Fruit fly (Drosophila melanogaster) whole organism, embryonic: ENCODE results near the gene CG14402.

Experiments used
- BtbVII ChIP-seq: fragments of 200-800 bp; sonication (Bioruptor generic); optimal IDR thresholded peaks from 3 replicates; lab custom pipeline; 2017; ENCODE audit warnings: missing biosample characterization, mild to moderate bottlenecking, missing genetic modification characterization
- CG11696 ChIP-seq: fragments of 200-800 bp; sonication (Bioruptor generic); IDR thresholded peaks from 2 replicates; pipeline ENCODE4 v1.3.6; 2022; ENCODE audit warnings: missing biosample characterization, missing genetic modification characterization
- CG13123 ChIP-seq: fragments of 200-800 bp; sonication (Bioruptor generic); optimal IDR thresholded peaks from 2 replicates; lab custom pipeline; 2016; ENCODE audit warnings: missing biosample characterization, missing genetic modification characterization
- CG13287 ChIP-seq: fragments of 200-800 bp; sonication (Bioruptor generic); IDR thresholded peaks from 2 replicates; pipeline ENCODE4 v1.3.6; 2022; ENCODE audit warnings: missing biosample characterization, missing genetic modification characterization; ENCODE audit not compliant: partially characterized antibody
- CG13296 ChIP-seq: fragments of 200-800 bp; sonication (Bioruptor generic); optimal IDR thresholded peaks from 3 replicates; lab custom pipeline; 2018; ENCODE audit warnings: missing biosample characterization, mild to moderate bottlenecking, missing genetic modification characterization
- CG15269 ChIP-seq: fragments of 200-800 bp; sonication (Bioruptor generic); optimal IDR thresholded peaks from 2 replicates; lab custom pipeline; 2018; ENCODE audit warnings: missing biosample characterization, mild to moderate bottlenecking, missing genetic modification characterization, moderate library complexity
- CG15514 ChIP-seq: fragments of 200-800 bp; sonication (Bioruptor generic); optimal IDR thresholded peaks from 3 replicates; lab custom pipeline; 2017; ENCODE audit warnings: missing biosample characterization, missing genetic modification characterization, mild to moderate bottlenecking, moderate library complexity, missing genetic modification reagents
- CG15601 ChIP-seq: fragments of 200-800 bp; sonication (Bioruptor generic); optimal IDR thresholded peaks from 3 replicates; lab custom pipeline; 2019; ENCODE audit warnings: missing biosample characterization, mild to moderate bottlenecking, missing genetic modification characterization, moderate library complexity
- CG17359 ChIP-seq: fragments of 200-800 bp; sonication (Bioruptor generic); optimal IDR thresholded peaks from 3 replicates; lab custom pipeline; 2018; ENCODE audit warnings: missing biosample characterization, mild to moderate bottlenecking, missing genetic modification characterization, moderate library complexity
- CG17385 ChIP-seq: fragments of 200-800 bp; sonication (Bioruptor generic); optimal IDR thresholded peaks from 3 replicates; lab custom pipeline; 2018; ENCODE audit warnings: missing biosample characterization, mild to moderate bottlenecking, missing genetic modification characterization
- CG2678 ChIP-seq: fragments of 200-800 bp; sonication (Bioruptor generic); optimal IDR thresholded peaks from 3 replicates; lab custom pipeline; 2019; ENCODE audit warnings: missing biosample characterization, mild to moderate bottlenecking, missing genetic modification characterization, moderate library complexity
- CG3163 ChIP-seq: fragments of 200-800 bp; sonication (Bioruptor generic); optimal IDR thresholded peaks from 3 replicates; lab custom pipeline; 2016; ENCODE audit warnings: missing biosample characterization, missing genetic modification characterization
- CG32532 ChIP-seq: fragments of 200-800 bp; sonication (Bioruptor generic); IDR thresholded peaks from 2 replicates; pipeline ENCODE4 v1.3.6; 2022; ENCODE audit warnings: missing biosample characterization, missing genetic modification characterization
- CG3281 ChIP-seq: fragments of 200-800 bp; sonication (Bioruptor generic); optimal IDR thresholded peaks from 3 replicates; lab custom pipeline; 2017; ENCODE audit warnings: missing biosample characterization, mild to moderate bottlenecking, missing genetic modification characterization
- CG33557 ChIP-seq: fragments of 200-800 bp; sonication (Bioruptor generic); optimal IDR thresholded peaks from 2 replicates; lab custom pipeline; 2019; ENCODE audit warnings: missing biosample characterization, mild to moderate bottlenecking, missing genetic modification characterization, moderate library complexity
- CG34224 ChIP-seq: fragments of 200-800 bp; sonication (Bioruptor generic); IDR thresholded peaks from 3 replicates; pipeline ENCODE4 v1.3.6; 2022; ENCODE audit warnings: missing biosample characterization, missing genetic modification characterization; ENCODE audit not compliant: partially characterized antibody
- CG34376 ChIP-seq: fragments of 200-800 bp; sonication (Bioruptor generic); optimal IDR thresholded peaks from 2 replicates; lab custom pipeline; 2018; ENCODE audit warnings: missing biosample characterization, mild to moderate bottlenecking, missing genetic modification characterization
- CG42726 ChIP-seq: fragments of 200-800 bp; sonication (Bioruptor generic); IDR thresholded peaks from 2 replicates; pipeline ENCODE4 v1.3.6; 2022; ENCODE audit warnings: missing biosample characterization, missing genetic modification characterization; ENCODE audit not compliant: partially characterized antibody
- CG4282 ChIP-seq: fragments of 200-800 bp; sonication (Bioruptor generic); optimal IDR thresholded peaks from 2 replicates; lab custom pipeline; 2016; ENCODE audit warnings: missing biosample characterization, missing genetic modification characterization
- CG4707 ChIP-seq: fragments of 200-800 bp; sonication (Bioruptor generic); optimal IDR thresholded peaks from 2 replicates; lab custom pipeline; 2018; ENCODE audit warnings: missing biosample characterization, mild to moderate bottlenecking, missing genetic modification characterization, moderate library complexity
- CG5180 ChIP-seq: fragments of 200-800 bp; sonication (Bioruptor generic); optimal IDR thresholded peaks from 3 replicates; lab custom pipeline; 2017; ENCODE audit warnings: missing biosample characterization, missing genetic modification characterization, mild to moderate bottlenecking, moderate library complexity, missing genetic modification reagents
- CG8290 ChIP-seq, 3 experiments: fragments of 200-800 bp; sonication (Bioruptor generic); optimal IDR thresholded peaks; 2 replicates each; lab custom pipeline; 2016 to 2019; ENCODE audit warnings: missing biosample characterization in 3 of 3, missing genetic modification characterization in 3 of 3, mild to moderate bottlenecking in 2 of 3, moderate library complexity in 1 of 3
- D19A ChIP-seq: fragments of 200-800 bp; optimal IDR thresholded peaks from 3 replicates; lab custom pipeline; 2019; ENCODE audit warnings: missing biosample characterization, mild to moderate bottlenecking, missing genetic modification characterization, moderate library complexity
- Fer1 ChIP-seq: fragments of 200-800 bp; sonication (Bioruptor generic); optimal IDR thresholded peaks from 2 replicates; lab custom pipeline; 2017; ENCODE audit warnings: missing biosample characterization, mild to moderate bottlenecking, missing genetic modification characterization
- HLH54F ChIP-seq: fragments of 200-800 bp; sonication (Bioruptor generic); optimal IDR thresholded peaks from 3 replicates; lab custom pipeline; 2016; ENCODE audit warnings: missing biosample characterization, missing genetic modification characterization
- HmgZ ChIP-seq: fragments of 200-800 bp; sonication (Bioruptor generic); optimal IDR thresholded peaks from 2 replicates; lab custom pipeline; 2018; ENCODE audit warnings: missing biosample characterization, mild to moderate bottlenecking, missing genetic modification characterization
- Hr78 ChIP-seq, 2 experiments: fragments of 200-800 bp in 1 of 2; fragments of >200 bp in 1 of 2; sonication (Bioruptor generic) in 1 of 2; optimal IDR thresholded peaks; 2 replicates each; lab custom pipeline; 2017 to 2019; ENCODE audit warnings: missing biosample characterization in 2 of 2, missing genetic modification characterization in 2 of 2, mild to moderate bottlenecking in 1 of 2, moderate library complexity in 1 of 2
- Jarid2 ChIP-seq: fragments of 200-800 bp; sonication (Bioruptor generic); optimal IDR thresholded peaks from 3 replicates; lab custom pipeline; 2017; ENCODE audit warnings: mild to moderate bottlenecking, missing biosample characterization, missing genetic modification reagents, missing genetic modification characterization
- MESR4 ChIP-seq: fragments of 200-800 bp; sonication (Bioruptor generic); optimal IDR thresholded peaks from 2 replicates; lab custom pipeline; 2018; ENCODE audit warnings: missing biosample characterization, mild to moderate bottlenecking, missing genetic modification characterization, moderate library complexity
- Max ChIP-seq: fragments of 200-800 bp; sonication (Bioruptor generic); optimal IDR thresholded peaks from 2 replicates; lab custom pipeline; 2016; ENCODE audit warnings: missing biosample characterization, mild to moderate bottlenecking, missing genetic modification characterization
- Med ChIP-seq: fragments of 200-800 bp; sonication (Bioruptor generic); peaks from one replicate; lab custom pipeline; 2016; ENCODE audit warnings: missing biosample characterization, missing genetic modification characterization, mild to moderate bottlenecking, inconsistent platforms, moderate library complexity
- NFAT ChIP-seq: fragments of 200-800 bp; sonication (Bioruptor generic); IDR thresholded peaks from 2 replicates; pipeline ENCODE4 v1.3.6; 2022; ENCODE audit warnings: missing biosample characterization, missing genetic modification characterization
- Nf-YC ChIP-seq: fragments of 200-800 bp; optimal IDR thresholded peaks from 3 replicates; lab custom pipeline; 2019; ENCODE audit warnings: missing biosample characterization, mild to moderate bottlenecking, missing genetic modification characterization, moderate library complexity
- Pdp1 ChIP-seq, 2 experiments: fragments of 200-800 bp; sonication (Bioruptor generic); optimal IDR thresholded peaks; 3 replicates each; lab custom pipeline; 2016; ENCODE audit warnings: missing biosample characterization in 2 of 2, missing genetic modification characterization in 2 of 2, mild to moderate bottlenecking in 1 of 2, moderate library complexity in 1 of 2
- Rfx ChIP-seq: fragments of 200-800 bp; sonication (Bioruptor generic); IDR thresholded peaks from 2 replicates; pipeline ENCODE4 v1.3.6; 2022; ENCODE audit warnings: missing biosample characterization, missing genetic modification characterization
- caup ChIP-seq: fragments of 200-800 bp; sonication (Bioruptor generic); optimal IDR thresholded peaks from 3 replicates; lab custom pipeline; 2017; ENCODE audit warnings: missing biosample characterization, mild to moderate bottlenecking, missing genetic modification characterization, moderate library complexity; ENCODE audit not compliant: severe bottlenecking
- dmrt99B ChIP-seq: fragments of 200-800 bp; sonication (Bioruptor generic); optimal IDR thresholded peaks from 2 replicates; lab custom pipeline; 2018; ENCODE audit warnings: missing biosample characterization, mild to moderate bottlenecking, missing genetic modification characterization, moderate library complexity
- emc ChIP-seq: fragments of 200-800 bp; sonication (Bioruptor generic); optimal IDR thresholded peaks from 2 replicates; lab custom pipeline; 2016; ENCODE audit warnings: missing biosample characterization, missing genetic modification characterization
- exex ChIP-seq: fragments of 200-800 bp; sonication (Bioruptor generic); optimal IDR thresholded peaks from 4 replicates; lab custom pipeline; 2018; ENCODE audit warnings: missing biosample characterization, mild to moderate bottlenecking, missing genetic modification characterization, moderate library complexity
- grau ChIP-seq: fragments of 200-800 bp; optimal IDR thresholded peaks from 3 replicates; lab custom pipeline; 2019; ENCODE audit warnings: missing biosample characterization, mild to moderate bottlenecking, missing genetic modification characterization, moderate library complexity
- grn ChIP-seq: fragments of 200-800 bp; sonication (Bioruptor generic); optimal IDR thresholded peaks from 3 replicates; lab custom pipeline; 2017; ENCODE audit warnings: missing biosample characterization, missing genetic modification characterization
- kni ChIP-seq: fragments of 200-800 bp; sonication (Bioruptor generic); optimal IDR thresholded peaks from 3 replicates; lab custom pipeline; 2017; ENCODE audit warnings: mild to moderate bottlenecking, missing biosample characterization, missing genetic modification reagents, missing genetic modification characterization
- lab ChIP-seq: fragments of 200-800 bp; sonication (Bioruptor generic); optimal IDR thresholded peaks from 3 replicates; lab custom pipeline; 2017; ENCODE audit warnings: missing biosample characterization, missing genetic modification characterization, mild to moderate bottlenecking, moderate library complexity, missing genetic modification reagents
- oc ChIP-seq: fragments of 200-800 bp; sonication (Bioruptor generic); optimal IDR thresholded peaks from 2 replicates; lab custom pipeline; 2018; ENCODE audit warnings: missing biosample characterization, mild to moderate bottlenecking, missing genetic modification characterization, moderate library complexity
- sens ChIP-seq: fragments of 200-800 bp; sonication (Bioruptor generic); peaks from one replicate; lab custom pipeline; 2016; ENCODE audit warnings: missing biosample characterization, missing genetic modification characterization
- sug ChIP-seq: fragments of 200-800 bp; optimal IDR thresholded peaks from 2 replicates; lab custom pipeline; 2019; ENCODE audit warnings: missing biosample characterization, mild to moderate bottlenecking, missing genetic modification characterization, moderate library complexity
- unc-4 ChIP-seq: fragments of 200-800 bp; sonication (Bioruptor generic); IDR thresholded peaks from 2 replicates; pipeline ENCODE4 v1.3.6; 2022; ENCODE audit warnings: missing biosample characterization, missing genetic modification characterization; ENCODE audit not compliant: partially characterized antibody
- vvl ChIP-seq: fragments of 200-800 bp; sonication (Bioruptor generic); IDR thresholded peaks from 2 replicates; pipeline ENCODE4 v1.3.6; 2022; ENCODE audit warnings: missing biosample characterization, missing genetic modification characterization

Gene CG14402

dm6 chr2L:20831060-20831459 is 18.0 kb upstream of the CG14402 start, which contains the start of gene CG31674:
CG31674 (plus strand) TSS chr2L:20831262.
- peak; percentile 51 for TF ChIP-seq Jarid2 (GFP tag; lab: Kevin White, UChicago)
- no peak for TF ChIP-seq emc (GFP tag; lab: Kevin White, UChicago)
- peak; percentile 81 for TF ChIP-seq D19A (tag; lab: Kevin White, UChicago)
- peak; percentile 3 for TF ChIP-seq dmrt99B (tag; lab: Kevin White, UChicago)
- peak; percentile 90 for TF ChIP-seq Med (GFP tag; lab: Kevin White, UChicago)
- TF ChIP-seq BtbVII (GFP tag; lab: Kevin White, UChicago) = peak; percentile 11
- TF ChIP-seq CG17359 (tag; lab: Kevin White, UChicago) = peak; percentile 20
- peak; percentile 61 for TF ChIP-seq CG13296 (GFP tag; lab: Kevin White, UChicago)
- TF ChIP-seq CG3281 (GFP tag; lab: Kevin White, UChicago) = peak; percentile 21
- 0 out of 2 replicates have a peak, but pooled peaks have one; percentile 15 for TF ChIP-seq unc-4 (GFP tag; lab: Robert Waterston, UW)
- TF ChIP-seq sens (GFP tag; lab: Kevin White, UChicago) = peak; percentile 28
- no peak for TF ChIP-seq CG33557 (GFP tag; lab: Kevin White, UChicago)
- TF ChIP-seq CG4282 (GFP tag; lab: Kevin White, UChicago) = no peak
- peak; percentile 51 for TF ChIP-seq vvl
- TF ChIP-seq caup (GFP tag; lab: Kevin White, UChicago) = peak; percentile 35
- TF ChIP-seq CG34376 = peak; percentile 61
- peak; percentile 31 for TF ChIP-seq CG2678 (tag; lab: Kevin White, UChicago)
- TF ChIP-seq kni (GFP tag; lab: Kevin White, UChicago) = no peak
- peak; percentile 39 for TF ChIP-seq CG17385
- TF ChIP-seq sug = peak; percentile 37
- TF ChIP-seq CG4707 (GFP tag; lab: Kevin White, UChicago) = no peak
- TF ChIP-seq CG32532 (GFP tag; lab: Robert Waterston, UW) = peak; percentile 23; the same call in 1 of the 2 replicates
- TF ChIP-seq NFAT = peak; percentile 13; the same call in 1 of the 2 replicates
- peak; percentile 96 for TF ChIP-seq CG3163 (GFP tag; lab: Kevin White, UChicago)
- TF ChIP-seq exex (tag; lab: Kevin White, UChicago) = peak; percentile 79
- no peak for TF ChIP-seq oc
- TF ChIP-seq CG15601 (tag; lab: Kevin White, UChicago) = peak; percentile 6
- TF ChIP-seq grn = peak; percentile 28
- no peak for TF ChIP-seq CG42726 (GFP tag; lab: Robert Waterston, UW)
- TF ChIP-seq CG5180 (GFP tag; lab: Kevin White, UChicago) = peak; percentile 23
- TF ChIP-seq CG8290 (GFP tag; optimal IDR thresholded peaks at IDR 0.05; lab: Kevin White, UChicago) = no peak
- peak in 1 of 2 experiments; percentile 19 for TF ChIP-seq CG8290 (tag; optimal IDR thresholded peaks at IDR 0.05; lab: Kevin White, UChicago)
- peak; percentile 32; the same call in 1 of the 3 replicates for TF ChIP-seq CG34224
- no peak for TF ChIP-seq HLH54F (GFP tag; lab: Kevin White, UChicago)
- no peak for TF ChIP-seq MESR4 (GFP tag; lab: Kevin White, UChicago)
- peak; percentile 11 for TF ChIP-seq CG15514 (GFP tag; lab: Kevin White, UChicago)
- peak; percentile 21; the same call in 1 of the 2 replicates for TF ChIP-seq Rfx (GFP tag; lab: Robert Waterston, UW)
- TF ChIP-seq CG13287 (GFP tag; lab: Robert Waterston, UW) = peak; percentile 53; the same call in 1 of the 2 replicates
- no peak for TF ChIP-seq Hr78 (GFP tag; optimal IDR thresholded peaks at IDR 0.05; lab: Kevin White, UChicago)
- peak; percentile 24 for TF ChIP-seq Fer1 (GFP tag; lab: Kevin White, UChicago)
- no peak for TF ChIP-seq CG13123 (GFP tag; lab: Kevin White, UChicago)
- peak; percentile 22 for TF ChIP-seq CG15269
- TF ChIP-seq HmgZ = peak; percentile 42
- TF ChIP-seq Pdp1 (GFP tag; optimal IDR thresholded peaks at IDR 0.05; lab: Kevin White, UChicago) = peak in 1 of 2 experiments; percentile 62
- peak; percentile 33; the same call in 1 of the 2 replicates for TF ChIP-seq CG11696 (GFP tag; lab: Robert Waterston, UW)
- peak; percentile 16 for TF ChIP-seq lab (GFP tag; lab: Kevin White, UChicago)
- no peak for TF ChIP-seq grau (tag; lab: Kevin White, UChicago)
- TF ChIP-seq Nf-YC (tag; lab: Kevin White, UChicago) = peak; percentile 31
- TF ChIP-seq Max (GFP tag; lab: Kevin White, UChicago) = no peak
